Worm (Caenorhabditis elegans) whole organism, late embryonic: ENCODE results near the gene bre-3.

Experiments
- F13H6.1 ChIP-seq: sonication (generic microtip); optimal IDR thresholded peaks from 2 replicates; lab custom pipeline; 2016; ENCODE audit warnings: missing genetic modification characterization, missing compliant biosample characterization
- K02D7.2 ChIP-seq: sonication (generic microtip); optimal IDR thresholded peaks from 2 replicates; lab custom pipeline; 2017; ENCODE audit warnings: mild to moderate bottlenecking, missing genetic modification characterization, missing compliant biosample characterization
- K09A11.1 ChIP-seq: sonication (generic microtip); optimal IDR thresholded peaks from 2 replicates; lab custom pipeline; 2017; ENCODE audit warnings: antibody characterized with exemption, mild to moderate bottlenecking, missing genetic modification characterization, missing compliant biosample characterization; ENCODE audit not compliant: insufficient read depth
- T23F11.4 ChIP-seq: fragments of 200-800 bp; sonication (Bioruptor generic); optimal IDR thresholded peaks from 2 replicates; lab custom pipeline; 2018; ENCODE audit warnings: mild to moderate bottlenecking, missing genetic modification characterization, missing compliant biosample characterization
- Y22D7AL.16 ChIP-seq: sonication (generic microtip); optimal IDR thresholded peaks from 2 replicates; lab custom pipeline; 2016; ENCODE audit warnings: missing genetic modification characterization, missing compliant biosample characterization
- ceh-14 ChIP-seq: sonication (generic microtip); optimal IDR thresholded peaks from 2 replicates; lab custom pipeline; 2016; ENCODE audit warnings: missing genotype, missing genetic modification characterization, missing compliant biosample characterization
- ceh-18 ChIP-seq: sonication (generic microtip); optimal IDR thresholded peaks from 2 replicates; lab custom pipeline; 2016; ENCODE audit warnings: missing genetic modification characterization, missing compliant biosample characterization
- ceh-6 ChIP-seq: fragments of 200-800 bp; sonication (Bioruptor generic); optimal IDR thresholded peaks from 2 replicates; lab custom pipeline; 2018; ENCODE audit warnings: mild to moderate bottlenecking, missing genetic modification characterization, missing compliant biosample characterization
- ceh-9 ChIP-seq: sonication (generic microtip); optimal IDR thresholded peaks from 2 replicates; lab custom pipeline; 2016; ENCODE audit warnings: mild to moderate bottlenecking, missing genetic modification characterization, inconsistent platforms, missing compliant biosample characterization
- dmd-4 ChIP-seq: sonication (generic microtip); optimal IDR thresholded peaks from 2 replicates; lab custom pipeline; 2016; ENCODE audit warnings: borderline replicate concordance, missing genetic modification characterization, missing compliant biosample characterization
- dve-1 ChIP-seq: sonication (generic microtip); optimal IDR thresholded peaks from 2 replicates; lab custom pipeline; 2017; ENCODE audit warnings: antibody characterized with exemption, mild to moderate bottlenecking, missing genetic modification characterization, missing compliant biosample characterization
- elt-2 ChIP-seq: sonication (generic microtip); optimal IDR thresholded peaks from 2 replicates; lab custom pipeline; 2016; ENCODE audit warnings: missing genetic modification reagents, missing genetic modification characterization, missing compliant biosample characterization
- elt-4 ChIP-seq: sonication (generic microtip); optimal IDR thresholded peaks from 2 replicates; lab custom pipeline; 2016; ENCODE audit warnings: missing genetic modification characterization, missing compliant biosample characterization
- ets-4 ChIP-seq: sonication (generic microtip); optimal IDR thresholded peaks from 2 replicates; lab custom pipeline; 2016; ENCODE audit warnings: missing genetic modification characterization, missing compliant biosample characterization
- fax-1 ChIP-seq: sonication (generic microtip); optimal IDR thresholded peaks from 2 replicates; lab custom pipeline; 2016; ENCODE audit warnings: missing genotype, missing genetic modification characterization, missing compliant biosample characterization
- fkh-10 ChIP-seq: fragments of 150-350 bp; optimal IDR thresholded peaks from 2 replicates; lab custom pipeline; 2014; ENCODE audit warnings: missing biosample characterization, missing genetic modification reagents, missing genetic modification characterization
- gmeb-2 ChIP-seq: sonication (generic microtip); optimal IDR thresholded peaks from 2 replicates; lab custom pipeline; 2016; ENCODE audit warnings: missing genetic modification characterization, inconsistent platforms, missing compliant biosample characterization
- hlh-15 ChIP-seq: sonication (generic microtip); optimal IDR thresholded peaks from 2 replicates; lab custom pipeline; 2016; ENCODE audit warnings: missing genetic modification characterization, missing compliant biosample characterization
- lin-11 ChIP-seq: fragments of 200-800 bp; sonication (Bioruptor generic); optimal IDR thresholded peaks from 2 replicates; lab custom pipeline; 2018; ENCODE audit warnings: mild to moderate bottlenecking, missing genetic modification characterization, missing compliant biosample characterization
- mec-3 ChIP-seq: sonication (generic microtip); optimal IDR thresholded peaks from 2 replicates; lab custom pipeline; 2016; ENCODE audit warnings: borderline replicate concordance, missing genetic modification characterization, missing compliant biosample characterization
- nfya-1 ChIP-seq: sonication (generic microtip); optimal IDR thresholded peaks from 2 replicates; lab custom pipeline; 2017; ENCODE audit warnings: missing genetic modification characterization, mild to moderate bottlenecking, missing compliant biosample characterization, antibody characterized with exemption, moderate library complexity
- nhr-11 ChIP-seq: fragments of 150-350 bp; optimal IDR thresholded peaks from 2 replicates; lab custom pipeline; 2014; ENCODE audit warnings: missing biosample characterization, missing genetic modification characterization
- nhr-232 ChIP-seq: sonication (generic microtip); optimal IDR thresholded peaks from 2 replicates; lab custom pipeline; 2016; ENCODE audit warnings: missing genetic modification characterization, missing compliant biosample characterization
- npax-4 ChIP-seq: sonication (generic microtip); optimal IDR thresholded peaks from 2 replicates; lab custom pipeline; 2016; ENCODE audit warnings: missing genetic modification characterization, missing compliant biosample characterization
- odd-2 ChIP-seq: sonication (generic microtip); optimal IDR thresholded peaks from 2 replicates; lab custom pipeline; 2017; ENCODE audit warnings: antibody characterized with exemption, mild to moderate bottlenecking, missing genetic modification characterization, missing compliant biosample characterization
- pag-3 ChIP-seq: sonication (generic microtip); optimal IDR thresholded peaks from 2 replicates; lab custom pipeline; 2016; ENCODE audit warnings: missing compliant biosample characterization, missing genetic modification characterization, borderline replicate concordance
- pha-4 ChIP-seq: fragments of 150-350 bp; optimal IDR thresholded peaks from 2 replicates; lab custom pipeline; 2018; ENCODE audit warnings: missing biosample characterization, missing genetic modification reagents, missing genetic modification characterization
- pqm-1 ChIP-seq: sonication (generic microtip); optimal IDR thresholded peaks from 2 replicates; lab custom pipeline; 2016; ENCODE audit warnings: missing genetic modification characterization, missing compliant biosample characterization
- pros-1 ChIP-seq: fragments of 150-350 bp; optimal IDR thresholded peaks from 2 replicates; lab custom pipeline; 2014; ENCODE audit warnings: missing biosample characterization, missing genetic modification reagents, missing genetic modification characterization
- ref-2 ChIP-seq: sonication (generic microtip); optimal IDR thresholded peaks from 2 replicates; lab custom pipeline; 2016; ENCODE audit warnings: missing genetic modification characterization, missing compliant biosample characterization
- sox-2 ChIP-seq: fragments of 200-800 bp; sonication (Bioruptor generic); IDR thresholded peaks from 2 replicates; pipeline ENCODE4 v1.3.6; 2022; ENCODE audit warnings: missing genetic modification reagents, missing genetic modification characterization, missing compliant biosample characterization
- sox-4 ChIP-seq: sonication (generic microtip); optimal IDR thresholded peaks from 2 replicates; lab custom pipeline; 2017; ENCODE audit warnings: mild to moderate bottlenecking, missing genetic modification characterization, inconsistent platforms, missing compliant biosample characterization
- syd-9 ChIP-seq: sonication (generic microtip); optimal IDR thresholded peaks from 2 replicates; lab custom pipeline; 2016; ENCODE audit warnings: mild to moderate bottlenecking, missing genetic modification characterization, moderate library complexity, missing compliant biosample characterization
- tbx-2 ChIP-seq: sonication (generic microtip); optimal IDR thresholded peaks from 2 replicates; lab custom pipeline; 2016; ENCODE audit warnings: missing genetic modification characterization, missing compliant biosample characterization
- tbx-7 ChIP-seq: sonication (generic microtip); optimal IDR thresholded peaks from 2 replicates; lab custom pipeline; 2016; ENCODE audit warnings: missing genotype, missing genetic modification characterization, missing compliant biosample characterization
- ttx-3 ChIP-seq: sonication (generic microtip); optimal IDR thresholded peaks from 2 replicates; lab custom pipeline; 2016; ENCODE audit warnings: missing genetic modification reagents, missing genetic modification characterization, missing compliant biosample characterization

The bre-3 gene

DNA sequence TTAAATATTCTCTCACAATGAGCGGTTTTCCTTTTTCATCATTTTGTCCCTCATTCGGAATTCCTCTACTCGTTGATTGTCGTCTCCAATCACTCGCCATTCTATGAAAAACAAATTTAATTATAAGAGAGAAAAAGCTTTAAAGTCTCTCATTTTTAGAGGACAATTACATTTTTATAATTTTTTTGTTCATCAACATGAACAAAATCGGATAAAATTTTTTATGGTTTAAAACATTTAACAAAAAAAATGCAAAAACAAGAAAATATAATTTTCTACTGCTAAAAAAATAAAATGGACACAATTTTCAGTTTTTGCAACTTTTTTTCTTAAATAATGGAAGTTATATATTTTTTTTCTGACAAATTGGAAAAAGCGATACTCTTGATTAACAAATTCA, 30.9 kb upstream of the bre-3 start, which contains the start of gene F55H2.7:
Gene F55H2.7 (minus strand): TSS at position 101 of the 400 bp plus-strand sequence.
- TF ChIP-seq K09A11.1 (no peak), sox-4 (tag; lab: Kevin White, UChicago) (no peak), ceh-18 (tag; lab: Kevin White, UChicago) (no peak), fax-1 (tag; lab: Kevin White, UChicago) (no peak), ttx-3 (tag; lab: Kevin White, UChicago) (no peak), nfya-1 (tag; lab: Kevin White, UChicago) (no peak), dmd-4 (tag; lab: Kevin White, UChicago) (no peak), npax-4 (tag; lab: Kevin White, UChicago) (no peak), ceh-6 (GFP tag; lab: Kevin White, UChicago) (no peak), ref-2 (tag; lab: Kevin White, UChicago) (no peak), nhr-11 (tag; lab: Kevin White, UChicago) (no peak), tbx-7 (tag; lab: Kevin White, UChicago) (no peak), sox-2 (GFP tag; lab: Robert Waterston, UW) (no peak), pros-1 (tag; lab: Kevin White, UChicago) (no peak)

DNA sequence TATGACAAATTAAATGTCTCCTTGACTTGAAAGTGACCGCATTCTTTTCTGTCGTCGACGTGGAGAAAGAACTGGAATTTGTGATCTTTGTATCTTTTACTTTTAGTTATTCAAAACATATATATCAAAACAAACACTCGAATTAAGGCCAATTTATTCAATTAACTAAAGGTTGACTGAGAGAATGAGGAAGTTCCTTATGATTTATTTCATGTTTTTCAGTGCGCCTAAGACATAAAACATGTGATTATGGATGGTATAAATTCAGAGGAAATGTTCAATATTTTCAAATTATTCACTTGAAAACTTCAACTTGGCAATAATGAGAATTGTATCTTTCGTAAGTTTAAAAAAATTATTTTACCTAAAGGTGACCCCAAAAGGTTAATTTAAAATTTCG, 28.3 kb upstream of the bre-3 start, which contains the start of gene F55H2.8:
Gene F55H2.8 (plus strand): TSS at position 301 of the 400 bp plus-strand sequence.
- no peak for TF ChIP-seq npax-4 (tag; lab: Kevin White, UChicago)
- no peak for TF ChIP-seq syd-9 (tag; lab: Kevin White, UChicago)
- TF ChIP-seq mec-3 (tag; lab: Kevin White, UChicago), result no peak
- no peak for TF ChIP-seq K02D7.2 (tag; lab: Kevin White, UChicago)
- TF ChIP-seq nfya-1 (tag; lab: Kevin White, UChicago), result no peak
- TF ChIP-seq ceh-18 (tag; lab: Kevin White, UChicago), result no peak
- TF ChIP-seq ets-4 (tag; lab: Kevin White, UChicago), result no peak
- TF ChIP-seq tbx-7 (tag; lab: Kevin White, UChicago), result no peak

DNA sequence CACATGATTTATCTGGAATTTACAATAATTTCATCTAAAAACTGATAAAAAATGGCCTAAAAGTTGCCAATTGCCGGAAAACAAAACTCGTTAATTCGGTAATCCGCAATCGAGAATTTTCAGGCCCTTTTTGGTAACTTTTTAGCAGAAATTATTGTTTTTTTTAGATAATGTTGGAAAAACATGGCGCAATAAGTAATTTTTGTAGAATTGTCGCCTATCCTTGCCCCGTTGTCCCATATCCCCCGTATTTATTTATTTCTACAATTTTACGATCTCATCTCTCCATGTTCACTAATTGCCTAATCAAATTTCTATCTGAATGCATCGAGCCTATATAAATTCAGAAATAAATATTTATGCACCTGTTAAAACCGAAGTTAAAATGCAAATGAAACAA, 27.7 kb upstream of the bre-3 start:
- no peak for TF ChIP-seq hlh-15 (tag; lab: Kevin White, UChicago)
- no peak for TF ChIP-seq nhr-232
- no peak for TF ChIP-seq nhr-11 (tag; lab: Kevin White, UChicago)
- TF ChIP-seq elt-2, result no peak
- TF ChIP-seq pqm-1, result no peak
- TF ChIP-seq K09A11.1, result no peak
- TF ChIP-seq dve-1 (tag; lab: Kevin White, UChicago), result no peak
- no peak for TF ChIP-seq ets-4 (tag; lab: Kevin White, UChicago)
- no peak for TF ChIP-seq pag-3
- TF ChIP-seq, all 69 proteins: peak for 0

DNA sequence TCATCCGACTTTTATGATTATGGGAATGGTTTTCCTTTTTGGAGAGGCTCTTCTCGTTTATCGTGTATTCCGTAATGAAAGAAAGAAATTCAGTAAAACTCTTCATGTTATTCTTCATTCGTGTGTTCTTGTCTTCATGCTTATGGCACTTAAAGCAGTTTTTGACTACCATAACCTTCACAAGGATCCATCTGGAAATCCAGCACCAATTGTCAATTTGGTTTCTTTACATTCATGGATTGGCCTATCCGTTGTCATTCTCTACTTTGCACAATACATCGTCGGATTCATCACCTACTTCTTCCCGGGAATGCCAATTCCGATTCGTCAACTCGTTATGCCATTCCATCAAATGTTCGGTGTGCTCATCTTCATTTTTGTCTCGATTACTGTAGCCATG, 26.4 kb upstream of the bre-3 start:
- TF ChIP-seq ceh-9 (tag; lab: Kevin White, UChicago) (no peak), syd-9 (tag; lab: Kevin White, UChicago) (no peak), pqm-1 (no peak), ref-2 (tag; lab: Kevin White, UChicago) (no peak), pha-4 (tag; lab: Kevin White, UChicago) (no peak), fkh-10 (GFP tag; lab: Kevin White, UChicago) (no peak), ceh-14 (no peak), gmeb-2 (tag; lab: Kevin White, UChicago) (no peak), elt-4 (tag; lab: Kevin White, UChicago) (no peak), odd-2 (tag; lab: Kevin White, UChicago) (no peak), K02D7.2 (tag; lab: Kevin White, UChicago) (no peak), Y22D7AL.16 (tag; lab: Kevin White, UChicago) (no peak), tbx-2 (tag; lab: Kevin White, UChicago) (no peak), T23F11.4 (GFP tag; lab: Kevin White, UChicago) (no peak), lin-11 (tag; lab: Kevin White, UChicago) (no peak), F13H6.1 (no peak)
